Worm (Caenorhabditis elegans) whole organism, mixed stage, embryonic: Measurements from ENCODE around the gene C25A8.5.

Experiments
- blmp-1 ChIP-seq: fragments of 150-350 bp; optimal IDR thresholded peaks from 2 replicates; lab custom pipeline; 2014; ENCODE audit warnings: missing biosample characterization, missing genetic modification characterization
- ceh-43 ChIP-seq: fragments of 200-800 bp; sonication (Bioruptor generic); optimal IDR thresholded peaks from 2 replicates; lab custom pipeline; 2018; ENCODE audit warnings: mild to moderate bottlenecking, missing genetic modification characterization, moderate library complexity, missing compliant biosample characterization
- ces-1 ChIP-seq: fragments of 150-350 bp; optimal IDR thresholded peaks from 2 replicates; lab custom pipeline; 2014; ENCODE audit warnings: missing biosample characterization, missing genetic modification reagents, missing genetic modification characterization
- elt-3 ChIP-seq: fragments of 150-350 bp; optimal IDR thresholded peaks from 2 replicates; lab custom pipeline; 2014; ENCODE audit warnings: missing biosample characterization, missing genetic modification characterization
- nhr-12 ChIP-seq: fragments of 150-350 bp; optimal IDR thresholded peaks from 2 replicates; lab custom pipeline; 2014; ENCODE audit warnings: missing biosample characterization, missing genetic modification characterization
- nhr-237 ChIP-seq: fragments of 150-350 bp; optimal IDR thresholded peaks from 2 replicates; lab custom pipeline; 2014; ENCODE audit warnings: missing biosample characterization, missing genetic modification characterization
- nhr-76 ChIP-seq: sonication (generic microtip); optimal IDR thresholded peaks from 2 replicates; lab custom pipeline; 2017; ENCODE audit warnings: missing biosample characterization, missing genetic modification characterization
- snpc-4 ChIP-seq: fragments of 150-350 bp; optimal IDR thresholded peaks from 2 replicates; lab custom pipeline; 2014; ENCODE audit warnings: missing biosample characterization, missing genetic modification characterization
- unc-39 ChIP-seq: fragments of 150-350 bp; optimal IDR thresholded peaks from 2 replicates; lab custom pipeline; 2014; ENCODE audit warnings: missing biosample characterization, missing genetic modification characterization
- unc-62 ChIP-seq: fragments of 150-350 bp; optimal IDR thresholded peaks from 2 replicates; lab custom pipeline; 2014; ENCODE audit warnings: missing biosample characterization, missing genetic modification reagents, missing genetic modification characterization
- ztf-11 ChIP-seq: fragments of 150-350 bp; optimal IDR thresholded peaks from 2 replicates; lab custom pipeline; 2014; ENCODE audit warnings: missing biosample characterization, missing genetic modification characterization

- TF ChIP-seq ces-1 (GFP tag; lab: Kevin White, UChicago) (peak; percentile 13), nhr-237 (tag; lab: Kevin White, UChicago) (no peak), ceh-43 (GFP tag; lab: Kevin White, UChicago) (no peak), unc-62 (GFP tag; lab: Kevin White, UChicago) (peak; percentile 64), snpc-4 (tag; lab: Kevin White, UChicago) (no peak), blmp-1 (tag; lab: Kevin White, UChicago) (no peak), nhr-12 (tag; lab: Kevin White, UChicago) (no peak), ztf-11 (tag; lab: Kevin White, UChicago) (no peak), unc-39 (tag; lab: Kevin White, UChicago) (no peak), nhr-76 (tag; lab: Kevin White, UChicago) (no peak), elt-3 (tag; lab: Kevin White, UChicago) (no peak)
These were observed 8.2 kb upstream of the C25A8.5 start for ce11 chrIV:6991070-6991469.
